Worm (Caenorhabditis elegans): ENCODE data around the gene lim-4.

ce11 chrX:3839172-3839571 is 34.2 kb downstream of the lim-4 start:
- TF ChIP-seq hmg-4 (GFP tag; optimal IDR thresholded peaks at IDR 0.05) (no peak), ets-7 (tag; optimal IDR thresholded peaks at IDR 0.05) (no peak), flt-1 (GFP tag; IDR thresholded peaks at IDR 0.05) (no peak), pes-1 (GFP tag; IDR thresholded peaks at IDR 0.05) (no peak), ama-1 (optimal IDR thresholded peaks at IDR 0.05) (no peak)
